Fruit fly (Drosophila melanogaster): Measurements from ENCODE around the gene Jon25Biii.
A peak's percentile ranks its signal among the peaks of the same experiment; 100 is the strongest.

The Jon25Biii gene

dm6 chr2L:4973731-4974415, 23.3 kb upstream of the Jon25Biii start, which contains the start of gene mRpL28 (continued):
- no peak for TF ChIP-seq Ada2b (GFP tag; IDR thresholded peaks at IDR 0.05)
- TF ChIP-seq Ets65A (GFP tag): peak; percentile 14
- TF ChIP-seq CG31224 (GFP tag; IDR thresholded peaks at IDR 0.05): no peak
- no peak; the same call in 1 of the 2 replicates for TF ChIP-seq Adf1 (GFP tag; IDR thresholded peaks at IDR 0.05)
- peak; percentile 21 for TF ChIP-seq CG15601 (tag; optimal IDR thresholded peaks at IDR 0.05)
- no peak for TF ChIP-seq CG6272 (GFP tag; IDR thresholded peaks at IDR 0.05)
- no peak for TF ChIP-seq gcm (GFP tag; optimal IDR thresholded peaks at IDR 0.05)
- TF ChIP-seq Doc2 (GFP tag; IDR thresholded peaks at IDR 0.05): no peak
- no peak for TF ChIP-seq Chrac-16 (GFP tag; optimal IDR thresholded peaks at IDR 0.05)
- TF ChIP-seq CG8359 (GFP tag; optimal IDR thresholded peaks at IDR 0.05; ENCODE audit: borderline replicate concordance): no peak
- no peak for TF ChIP-seq kay (GFP tag; optimal IDR thresholded peaks at IDR 0.05)
- TF ChIP-seq pros (GFP tag; optimal IDR thresholded peaks at IDR 0.05): no peak
- no peak for TF ChIP-seq tgo (GFP tag; IDR thresholded peaks at IDR 0.05)
- TF ChIP-seq ap (GFP tag; IDR thresholded peaks at IDR 0.05): no peak
- TF ChIP-seq Lim3 (GFP tag; IDR thresholded peaks at IDR 0.05): no peak
- no peak for TF ChIP-seq Dbx (GFP tag; IDR thresholded peaks at IDR 0.05)
- TF ChIP-seq CG3407 (GFP tag; optimal IDR thresholded peaks at IDR 0.05): no peak
- no peak for TF ChIP-seq CG8765 (GFP tag; IDR thresholded peaks at IDR 0.05)
- TF ChIP-seq CG1832 (GFP tag; optimal IDR thresholded peaks at IDR 0.05): no peak
- peak; percentile 54 for TF ChIP-seq unc-4 (GFP tag; IDR thresholded peaks at IDR 0.05; ENCODE audit: partially characterized antibody)
- no peak for TF ChIP-seq CG2202 (tag; optimal IDR thresholded peaks at IDR 0.05)
- TF ChIP-seq pzg (GFP tag; optimal IDR thresholded peaks at IDR 0.05): peak; percentile 44
- no peak for TF ChIP-seq CG18619 (GFP tag; optimal IDR thresholded peaks at IDR 0.05)
- no peak for TF ChIP-seq CG8388 (GFP tag; optimal IDR thresholded peaks at IDR 0.05)
- no peak for TF ChIP-seq sima (GFP tag; optimal IDR thresholded peaks at IDR 0.05)
- TF ChIP-seq shn (GFP tag; optimal IDR thresholded peaks at IDR 0.05): no peak
- no peak for TF ChIP-seq HLHmδ (GFP tag; optimal IDR thresholded peaks at IDR 0.05)
- TF ChIP-seq Meics (GFP tag; optimal IDR thresholded peaks at IDR 0.05): no peak
- no peak for TF ChIP-seq knrl (GFP tag; IDR thresholded peaks at IDR 0.05; ENCODE audit: partially characterized antibody)
- TF ChIP-seq CG10366 (GFP tag; IDR thresholded peaks at IDR 0.05): no peak
- TF ChIP-seq peb (GFP tag; IDR thresholded peaks at IDR 0.05): no peak
- TF ChIP-seq CG14860 (GFP tag; IDR thresholded peaks at IDR 0.05; ENCODE audit: partially characterized antibody): no peak
- TF ChIP-seq CG10959 (GFP tag; IDR thresholded peaks at IDR 0.05): no peak
- no peak for TF ChIP-seq Rx (GFP tag; IDR thresholded peaks at IDR 0.05)
- TF ChIP-seq Hey (tag; optimal IDR thresholded peaks at IDR 0.05): no peak
- no peak for TF ChIP-seq Hand (GFP tag; optimal IDR thresholded peaks at IDR 0.05)
- TF ChIP-seq amos (GFP tag; IDR thresholded peaks at IDR 0.05; ENCODE audit: partially characterized antibody): peak; percentile 28; the same call in 1 of the 2 replicates
- TF ChIP-seq CG2199 (GFP tag; IDR thresholded peaks at IDR 0.05): no peak
- no peak for TF ChIP-seq CG6813 (GFP tag; optimal IDR thresholded peaks at IDR 0.05)
- no peak for TF ChIP-seq Oaz (GFP tag; IDR thresholded peaks at IDR 0.05)
- TF ChIP-seq Bgb (GFP tag; IDR thresholded peaks at IDR 0.05; ENCODE audit: partially characterized antibody): peak; percentile 10; the same call in 1 of the 2 replicates
- TF ChIP-seq NC2α (GFP tag; optimal IDR thresholded peaks at IDR 0.05): no peak
- TF ChIP-seq CG43689 (GFP tag; IDR thresholded peaks at IDR 0.05): no peak
- no peak for TF ChIP-seq repo (GFP tag; optimal IDR thresholded peaks at IDR 0.05)
- TF ChIP-seq sim (GFP tag; IDR thresholded peaks at IDR 0.05): no peak
- no peak for TF ChIP-seq Bdp1 (GFP tag; optimal IDR thresholded peaks at IDR 0.05)
- TF ChIP-seq CG32767 (GFP tag; IDR thresholded peaks at IDR 0.05): no peak
- TF ChIP-seq CG33213 (GFP tag; optimal IDR thresholded peaks at IDR 0.05): no peak
- TF ChIP-seq CG30431 (GFP tag; optimal IDR thresholded peaks at IDR 0.05): no peak
- no peak for TF ChIP-seq CG17359 (tag; optimal IDR thresholded peaks at IDR 0.05)
- no peak for TF ChIP-seq kah (GFP tag; optimal IDR thresholded peaks at IDR 0.05)
